Worm (Caenorhabditis elegans) whole organism, young adult: ENCODE data around the gene E02H4.7.

Source experiments
- B0261.1 ChIP-seq: sonication (generic microtip); optimal IDR thresholded peaks from 2 replicates; lab custom pipeline; 2016; ENCODE audit warnings: mild to moderate bottlenecking, missing genetic modification characterization, moderate library complexity, missing compliant biosample characterization
- B0336.3 ChIP-seq: fragments of 200-800 bp; sonication (Bioruptor generic); IDR thresholded peaks from 2 replicates; pipeline ENCODE4 v1.3.6; 2022; ENCODE audit warnings: missing genetic modification characterization, missing compliant biosample characterization
- F23B12.7 ChIP-seq: sonication (generic microtip); optimal IDR thresholded peaks from 2 replicates; lab custom pipeline; 2017; ENCODE audit warnings: missing genetic modification characterization, mild to moderate bottlenecking, missing compliant biosample characterization, antibody characterized with exemption, moderate library complexity; ENCODE audit not compliant: insufficient read depth
- F33H1.4 ChIP-seq: fragments of 200-800 bp; sonication (Bioruptor generic); IDR thresholded peaks from 2 replicates; pipeline ENCODE4 v1.3.6; 2022; ENCODE audit warnings: missing genetic modification reagents, missing genetic modification characterization, missing compliant biosample characterization
- F49E8.2 ChIP-seq: sonication (generic microtip); optimal IDR thresholded peaks from 3 replicates; lab custom pipeline; 2017; ENCODE audit warnings: missing genetic modification characterization, mild to moderate bottlenecking, missing compliant biosample characterization, antibody characterized with exemption, moderate library complexity; ENCODE audit not compliant: insufficient read depth
- K11D2.4 ChIP-seq: fragments of 200-800 bp; sonication (Bioruptor generic); IDR thresholded peaks from 2 replicates; pipeline ENCODE4 v1.3.6; 2022; ENCODE audit warnings: missing genetic modification reagents, missing genetic modification characterization, missing compliant biosample characterization
- ZK185.1 ChIP-seq: sonication (generic microtip); optimal IDR thresholded peaks from 2 replicates; lab custom pipeline; 2016; ENCODE audit warnings: mild to moderate bottlenecking, missing genetic modification characterization, missing compliant biosample characterization; ENCODE audit not compliant: poor library complexity, severe bottlenecking
- ama-1 ChIP-seq, 3 experiments: fragments of 150-350 bp in 1 of 3; sonication (generic microtip) in 2 of 3; optimal IDR thresholded peaks; 2 replicates each; lab custom pipeline; 2014 to 2018; ENCODE audit warnings: missing biosample characterization in 2 of 3, missing genetic modification characterization in 2 of 3, missing genetic modification reagents in 2 of 3
- athp-1 ChIP-seq: sonication (generic microtip); optimal IDR thresholded peaks from 2 replicates; lab custom pipeline; 2017; ENCODE audit warnings: mild to moderate bottlenecking, missing genetic modification characterization, missing compliant biosample characterization
- attf-3 ChIP-seq: fragments of 200-800 bp; sonication (Bioruptor generic); conservative IDR thresholded peaks from 2 replicates; pipeline ENCODE4 v1.3.6; 2022; ENCODE audit warnings: missing genetic modification reagents, missing genetic modification characterization, missing compliant biosample characterization
- attf-6 ChIP-seq: fragments of 200-800 bp; sonication (Bioruptor generic); IDR thresholded peaks from 2 replicates; pipeline ENCODE4 v1.3.6; 2022; ENCODE audit warnings: missing genetic modification reagents, missing genetic modification characterization, missing compliant biosample characterization
- cebp-2 ChIP-seq: fragments of 200-800 bp; sonication (Bioruptor generic); IDR thresholded peaks from 2 replicates; pipeline ENCODE4 v1.3.6; 2022; ENCODE audit warnings: missing genetic modification characterization, missing compliant biosample characterization
- chd-7 ChIP-seq: sonication (generic microtip); optimal IDR thresholded peaks from 2 replicates; lab custom pipeline; 2016; ENCODE audit warnings: mild to moderate bottlenecking, missing genetic modification characterization, moderate library complexity, missing compliant biosample characterization
- dpff-1 ChIP-seq: sonication (generic microtip); optimal IDR thresholded peaks from 2 replicates; lab custom pipeline; 2017; ENCODE audit warnings: mild to moderate bottlenecking, missing genetic modification characterization, missing compliant biosample characterization
- egl-44 ChIP-seq: fragments of 200-800 bp; sonication (Bioruptor generic); IDR thresholded peaks from 2 replicates; pipeline ENCODE4 v1.3.6; 2022; ENCODE audit warnings: missing genetic modification reagents, missing genetic modification characterization, missing compliant biosample characterization
- ekl-4 ChIP-seq: fragments of 200-800 bp; sonication (Bioruptor generic); IDR thresholded peaks from 2 replicates; pipeline ENCODE4 v1.3.6; 2022; ENCODE audit warnings: missing genetic modification reagents, missing genetic modification characterization, missing compliant biosample characterization
- him-1 ChIP-seq: sonication (generic microtip); optimal IDR thresholded peaks from 2 replicates; lab custom pipeline; 2016; ENCODE audit warnings: missing genotype, missing genetic modification reagents, missing genetic modification characterization, missing compliant biosample characterization
- hrde-1 ChIP-seq: sonication (generic microtip); optimal IDR thresholded peaks from 2 replicates; lab custom pipeline; 2016; ENCODE audit warnings: missing genetic modification characterization, mild to moderate bottlenecking, missing compliant biosample characterization, moderate library complexity, missing genotype, missing genetic modification reagents, borderline replicate concordance
- hsf-1 ChIP-seq: fragments of 200-800 bp; sonication (Bioruptor generic); IDR thresholded peaks from 2 replicates; pipeline ENCODE4 v1.3.6; 2022; ENCODE audit warnings: missing genetic modification reagents, missing genetic modification characterization, missing compliant biosample characterization
- lin-26 ChIP-seq: fragments of 200-800 bp; sonication (Bioruptor generic); IDR thresholded peaks from 2 replicates; pipeline ENCODE4 v1.3.6; 2022; ENCODE audit warnings: missing genetic modification reagents, missing genetic modification characterization, missing compliant biosample characterization
- lin-35 ChIP-seq, 3 experiments: fragments of 150-350 bp in 2 of 3; sonication (generic microtip) in 1 of 3; optimal IDR thresholded peaks; 2 replicates each; lab custom pipeline; 2014 to 2018; ENCODE audit warnings: missing biosample characterization in 3 of 3, missing genetic modification characterization in 3 of 3, missing genetic modification reagents in 3 of 3
- lin-40 ChIP-seq: sonication (generic microtip); optimal IDR thresholded peaks from 2 replicates; lab custom pipeline; 2016; ENCODE audit warnings: missing genetic modification characterization, mild to moderate bottlenecking, missing compliant biosample characterization, missing genotype, missing genetic modification reagents
- lir-1 ChIP-seq: fragments of 200-800 bp; sonication (Bioruptor generic); conservative IDR thresholded peaks from 2 replicates; pipeline ENCODE4 v1.3.6; 2022; ENCODE audit warnings: missing genetic modification reagents, missing genetic modification characterization, missing compliant biosample characterization
- lsy-27 ChIP-seq: sonication (generic microtip); optimal IDR thresholded peaks from 2 replicates; lab custom pipeline; 2017; ENCODE audit warnings: missing genetic modification characterization, mild to moderate bottlenecking, missing compliant biosample characterization, antibody characterized with exemption, missing genotype, borderline replicate concordance; ENCODE audit not compliant: insufficient read depth
- madf-8 ChIP-seq: fragments of 200-800 bp; sonication (Bioruptor generic); conservative IDR thresholded peaks from 2 replicates; pipeline ENCODE4 v1.3.6; 2022; ENCODE audit warnings: missing genetic modification reagents, missing genetic modification characterization, missing compliant biosample characterization
- mes-4 ChIP-seq: sonication (generic microtip); optimal IDR thresholded peaks from 2 replicates; lab custom pipeline; 2016; ENCODE audit warnings: missing genotype, missing genetic modification characterization, missing compliant biosample characterization
- mxl-1 ChIP-seq: sonication (generic microtip); optimal IDR thresholded peaks from 2 replicates; lab custom pipeline; 2016; ENCODE audit warnings: missing genetic modification characterization, missing compliant biosample characterization
- nfyb-1 ChIP-seq: fragments of 200-800 bp; sonication (Bioruptor generic); IDR thresholded peaks from 2 replicates; pipeline ENCODE4 v1.3.6; 2022; ENCODE audit warnings: missing genetic modification reagents, missing genetic modification characterization, missing compliant biosample characterization
- pbrm-1 ChIP-seq: fragments of 200-800 bp; sonication (Bioruptor generic); IDR thresholded peaks from 2 replicates; pipeline ENCODE4 v1.3.6; 2022; ENCODE audit warnings: missing genetic modification reagents, missing genetic modification characterization, missing compliant biosample characterization
- repo-1 ChIP-seq: sonication (generic microtip); optimal IDR thresholded peaks from 2 replicates; lab custom pipeline; 2017; ENCODE audit warnings: mild to moderate bottlenecking, missing genetic modification characterization, missing compliant biosample characterization
- rpc-1 ChIP-seq, 2 experiments: fragments of 150-350 bp in 1 of 2; sonication (generic microtip) in 1 of 2; optimal IDR thresholded peaks; 2 replicates each; lab custom pipeline; 2014 to 2018; ENCODE audit warnings: missing biosample characterization in 1 of 2, missing genetic modification characterization in 1 of 2, missing genetic modification reagents in 1 of 2, missing genotype in 1 of 2
- sea-2 ChIP-seq: fragments of 200-800 bp; sonication (Bioruptor generic); IDR thresholded peaks from 2 replicates; pipeline ENCODE4 v1.3.6; 2022; ENCODE audit warnings: missing genetic modification characterization, missing compliant biosample characterization
- snpc-1.1 ChIP-seq: sonication (generic microtip); optimal IDR thresholded peaks from 2 replicates; lab custom pipeline; 2017; ENCODE audit warnings: missing genetic modification characterization, mild to moderate bottlenecking, missing compliant biosample characterization, antibody characterized with exemption, moderate library complexity, missing genotype, missing genetic modification reagents; ENCODE audit not compliant: insufficient read depth
- snpc-1.3 ChIP-seq: sonication (generic microtip); optimal IDR thresholded peaks from 2 replicates; lab custom pipeline; 2017; ENCODE audit warnings: missing genetic modification characterization, mild to moderate bottlenecking, missing compliant biosample characterization, antibody characterized with exemption, moderate library complexity, missing genotype, missing genetic modification reagents; ENCODE audit not compliant: insufficient read depth
- snpc-4 ChIP-seq, 5 experiments: fragments of 150-350 bp in 1 of 5; sonication (generic microtip) in 4 of 5; optimal IDR thresholded peaks; 2 replicates each; lab custom pipeline; 2014 to 2018; ENCODE audit warnings: missing genetic modification characterization in 5 of 5, missing biosample characterization in 3 of 5, antibody characterized with exemption in 2 of 5, mild to moderate bottlenecking in 2 of 5, missing compliant biosample characterization in 2 of 5, missing genotype in 2 of 5, moderate library complexity in 2 of 5, missing genetic modification reagents in 1 of 5
- somi-1 ChIP-seq: fragments of 200-800 bp; sonication (Bioruptor generic); optimal IDR thresholded peaks from 2 replicates; lab custom pipeline; 2018; ENCODE audit warnings: mild to moderate bottlenecking, missing genetic modification characterization, missing compliant biosample characterization
- tbp1 ChIP-seq: fragments of 200-800 bp; sonication (Bioruptor generic); optimal IDR thresholded peaks from 2 replicates; lab custom pipeline; 2018; ENCODE audit warnings: mild to moderate bottlenecking, missing genetic modification characterization, missing compliant biosample characterization
- tlf-1 ChIP-seq: fragments of 200-800 bp; sonication (Bioruptor generic); optimal IDR thresholded peaks from 2 replicates; lab custom pipeline; 2018; ENCODE audit warnings: mild to moderate bottlenecking, missing genetic modification characterization, missing compliant biosample characterization
- unc-130 ChIP-seq: sonication (generic microtip); optimal IDR thresholded peaks from 2 replicates; lab custom pipeline; 2016; ENCODE audit warnings: missing genetic modification reagents, missing genetic modification characterization, missing compliant biosample characterization
- zim-3 ChIP-seq: sonication (generic microtip); optimal IDR thresholded peaks from 2 replicates; lab custom pipeline; 2017; ENCODE audit warnings: mild to moderate bottlenecking, missing genetic modification characterization, moderate library complexity, missing compliant biosample characterization
- ztf-18 ChIP-seq: sonication (generic microtip); optimal IDR thresholded peaks from 2 replicates; lab custom pipeline; 2016; ENCODE audit warnings: missing genotype, mild to moderate bottlenecking, missing genetic modification characterization, missing compliant biosample characterization
- ztf-25 ChIP-seq: fragments of 200-800 bp; sonication (Bioruptor generic); IDR thresholded peaks from 2 replicates; pipeline ENCODE4 v1.3.6; 2022; ENCODE audit warnings: missing genetic modification reagents, missing genetic modification characterization, missing compliant biosample characterization
- ztf-28 ChIP-seq: fragments of 200-800 bp; sonication (Bioruptor generic); IDR thresholded peaks from 2 replicates; pipeline ENCODE4 v1.3.6; 2022; ENCODE audit warnings: missing genetic modification reagents, missing genetic modification characterization, missing compliant biosample characterization

The E02H4.7 gene

ce11 chrX:14225273-14225672 is 30.8 kb upstream of the E02H4.7 start, which contains the start of gene cyp-13B2:
cyp-13B2 (plus strand) TSS chrX:14225573.
- TF ChIP-seq hsf-1: no peak
- no peak for TF ChIP-seq tlf-1 (GFP tag; lab: Kevin White, UChicago)
- no peak for TF ChIP-seq athp-1 (tag; lab: Kevin White, UChicago)
- TF ChIP-seq zim-3: no peak
- no peak for TF ChIP-seq lin-40
- no peak for TF ChIP-seq unc-130
- TF ChIP-seq hrde-1: no peak
- TF ChIP-seq attf-6 (GFP tag; lab: Robert Waterston, UW): no peak
- no peak for TF ChIP-seq mxl-1
- TF ChIP-seq nfyb-1: no peak
- no peak for TF ChIP-seq F33H1.4 (GFP tag; lab: Robert Waterston, UW)
- TF ChIP-seq madf-8 (GFP tag; lab: Robert Waterston, UW): no peak

- TF ChIP-seq egl-44 (0 out of 2 replicates have a peak, but pooled peaks have one; percentile 21), B0336.3 (no peak), lsy-27 (tag; lab: Kevin White, UChicago) (peak; percentile 50), ZK185.1 (tag; lab: Kevin White, UChicago) (peak; percentile 68), F23B12.7 (peak; percentile 28), athp-1 (tag; lab: Kevin White, UChicago) (peak; percentile 30), pbrm-1 (GFP tag; lab: Robert Waterston, UW) (peak; percentile 61; the same call in 1 of the 2 replicates), tbp1 (GFP tag; lab: Kevin White, UChicago) (peak; percentile 91), repo-1 (tag; lab: Kevin White, UChicago) (no peak), rpc-1 (optimal IDR thresholded peaks at IDR 0.05; lab: Kevin White, UChicago) (peak; percentile 91), rpc-1 (tag; optimal IDR thresholded peaks at IDR 0.05; lab: Kevin White, UChicago) (peak; percentile 96), somi-1 (no peak), chd-7 (peak; percentile 53), cebp-2 (GFP tag; lab: Robert Waterston, UW) (0 out of 2 replicates have a peak, but pooled peaks have one; percentile 16), lir-1 (GFP tag; lab: Robert Waterston, UW) (peak; percentile 84; the same call in 1 of the 2 replicates), B0261.1 (tag; lab: Kevin White, UChicago) (peak; percentile 79), ztf-28 (GFP tag; lab: Robert Waterston, UW) (no peak), snpc-4 (GFP tag; optimal IDR thresholded peaks at IDR 0.05; lab: Kevin White, UChicago) (peak; percentile 76), snpc-4 (tag; optimal IDR thresholded peaks at IDR 0.05; lab: Kevin White, UChicago) (peak in 2 of 4 experiments; percentile 58 to 77), nfyb-1 (peak; percentile 48), lin-26 (GFP tag; lab: Robert Waterston, UW) (peak; percentile 87), hrde-1 (peak; percentile 40), sea-2 (GFP tag; lab: Robert Waterston, UW) (0 out of 2 replicates have a peak, but pooled peaks have one; percentile 21), him-1 (tag; lab: Kevin White, UChicago) (peak; percentile 62), lin-35 (GFP tag; optimal IDR thresholded peaks at IDR 0.05; lab: Kevin White, UChicago) (peak in 1 of 3 experiments; percentile 6), snpc-1.1 (peak; percentile 48), ama-1 (optimal IDR thresholded peaks at IDR 0.05; lab: Kevin White, UChicago) (no peak), ama-1 (GFP tag; optimal IDR thresholded peaks at IDR 0.05; lab: Kevin White, UChicago) (peak in 1 of 2 experiments; percentile 27), zim-3 (peak; percentile 2), snpc-1.3 (tag; lab: Kevin White, UChicago) (peak; percentile 70), attf-6 (GFP tag; lab: Robert Waterston, UW) (0 out of 2 replicates have a peak, but pooled peaks have one; percentile 10), ekl-4 (no peak), F49E8.2 (tag; lab: Kevin White, UChicago) (peak; percentile 3), mes-4 (tag; lab: Kevin White, UChicago) (peak; percentile 10), K11D2.4 (GFP tag; lab: Robert Waterston, UW) (no peak), ztf-25 (GFP tag; lab: Robert Waterston, UW) (peak; percentile 81), dpff-1 (tag; lab: Kevin White, UChicago) (no peak), attf-3 (GFP tag; lab: Robert Waterston, UW) (no peak), mxl-1 (peak; percentile 40), ztf-18 (tag; lab: Kevin White, UChicago) (peak; percentile 56)
Measured at ce11 chrX:14228764-14229163, 27.3 kb upstream of the E02H4.7 start.
